Fruit fly (Drosophila melanogaster): ENCODE measurements around the gene brv2.

dm6 chr3L:17383714-17384113, 39.2 kb upstream of the brv2 start:
- TF ChIP-seq Myc (optimal IDR thresholded peaks at IDR 0.05) (no peak), psq (optimal IDR thresholded peaks at IDR 0.05) (no peak)

Measured in Kc167 (cell line).